Fruit fly (Drosophila melanogaster) whole organism, embryonic: ENCODE results near the gene lili.

ENCODE experiments used
- B-H2 ChIP-seq: fragments of 200-800 bp; sonication (Bioruptor generic); optimal IDR thresholded peaks from 2 replicates; lab custom pipeline; 2018; ENCODE audit warnings: missing biosample characterization, mild to moderate bottlenecking, missing genetic modification characterization
- CG10462 ChIP-seq: fragments of 200-800 bp; sonication (Bioruptor generic); optimal IDR thresholded peaks from 2 replicates; lab custom pipeline; 2016; ENCODE audit warnings: missing biosample characterization, missing genetic modification characterization
- CG10565 ChIP-seq: fragments of 200-800 bp; sonication (Bioruptor generic); optimal IDR thresholded peaks from 3 replicates; lab custom pipeline; 2016; ENCODE audit warnings: missing biosample characterization, mild to moderate bottlenecking, missing genetic modification characterization
- CG11093 ChIP-seq: fragments of 200-800 bp; sonication (Bioruptor generic); IDR thresholded peaks from 3 replicates; pipeline ENCODE4 v1.3.6; 2022; ENCODE audit warnings: missing biosample characterization, missing genetic modification characterization
- CG11504 ChIP-seq: fragments of 200-800 bp; sonication (Bioruptor generic); optimal IDR thresholded peaks from 3 replicates; lab custom pipeline; 2019; ENCODE audit warnings: missing biosample characterization, mild to moderate bottlenecking, missing genetic modification characterization, moderate library complexity
- CG11560 ChIP-seq: fragments of 200-800 bp; sonication (Bioruptor generic); IDR thresholded peaks from 3 replicates; pipeline ENCODE4 v1.3.6; 2022; ENCODE audit warnings: missing biosample characterization, missing genetic modification characterization
- CG11695 ChIP-seq: fragments of 200-800 bp; sonication (Bioruptor generic); IDR thresholded peaks from 3 replicates; pipeline ENCODE4 v1.3.6; 2022; ENCODE audit warnings: missing biosample characterization, missing genetic modification characterization
- CG15514 ChIP-seq: fragments of 200-800 bp; sonication (Bioruptor generic); optimal IDR thresholded peaks from 3 replicates; lab custom pipeline; 2017; ENCODE audit warnings: missing biosample characterization, missing genetic modification characterization, mild to moderate bottlenecking, moderate library complexity, missing genetic modification reagents
- CG17802 ChIP-seq: fragments of 200-800 bp; sonication (Bioruptor generic); optimal IDR thresholded peaks from 2 replicates; lab custom pipeline; 2018; ENCODE audit warnings: missing biosample characterization, mild to moderate bottlenecking, missing genetic modification characterization, moderate library complexity
- CG6689 ChIP-seq: fragments of 200-800 bp; sonication (Bioruptor generic); IDR thresholded peaks from 2 replicates; pipeline ENCODE4 v1.3.6; 2022; ENCODE audit warnings: missing biosample characterization, missing genetic modification characterization
- CG6765 ChIP-seq: fragments of 200-800 bp; sonication (Bioruptor generic); optimal IDR thresholded peaks from 3 replicates; lab custom pipeline; 2017; ENCODE audit warnings: missing biosample characterization, mild to moderate bottlenecking, missing genetic modification characterization
- CG7987 ChIP-seq: fragments of 200-800 bp; sonication (Bioruptor generic); optimal IDR thresholded peaks from 2 replicates; lab custom pipeline; 2018; ENCODE audit warnings: missing biosample characterization, mild to moderate bottlenecking, missing genetic modification characterization, moderate library complexity
- CrebB ChIP-seq: fragments of 200-800 bp; sonication (Bioruptor generic); optimal IDR thresholded peaks from 3 replicates; lab custom pipeline; 2018; ENCODE audit warnings: missing biosample characterization, mild to moderate bottlenecking, missing genetic modification characterization
- Dad ChIP-seq: fragments of 200-800 bp; sonication (Bioruptor generic); optimal IDR thresholded peaks from 3 replicates; lab custom pipeline; 2016; ENCODE audit warnings: missing biosample characterization, missing genetic modification characterization
- Dp ChIP-seq: fragments of 200-800 bp; sonication (Bioruptor generic); optimal IDR thresholded peaks from 2 replicates; lab custom pipeline; 2018; ENCODE audit warnings: missing biosample characterization, mild to moderate bottlenecking, missing genetic modification characterization, moderate library complexity
- Dref ChIP-seq: fragments of 200-800 bp; sonication (Bioruptor generic); IDR thresholded peaks from 2 replicates; pipeline ENCODE4 v1.3.6; 2022; ENCODE audit warnings: missing biosample characterization, missing genetic modification characterization
- E2f2 ChIP-seq: fragments of 200-800 bp; sonication (Bioruptor generic); IDR thresholded peaks from 2 replicates; pipeline ENCODE4 v1.3.6; 2022; ENCODE audit warnings: missing biosample characterization, missing genetic modification characterization
- MESR4 ChIP-seq: fragments of 200-800 bp; sonication (Bioruptor generic); optimal IDR thresholded peaks from 2 replicates; lab custom pipeline; 2018; ENCODE audit warnings: missing biosample characterization, mild to moderate bottlenecking, missing genetic modification characterization, moderate library complexity
- MTF-1 ChIP-seq: fragments of 200-800 bp; sonication (Bioruptor generic); optimal IDR thresholded peaks from 2 replicates; lab custom pipeline; 2018; ENCODE audit warnings: missing biosample characterization, mild to moderate bottlenecking, missing genetic modification characterization, borderline replicate concordance
- Med ChIP-seq: fragments of 200-800 bp; sonication (Bioruptor generic); peaks from one replicate; lab custom pipeline; 2016; ENCODE audit warnings: missing biosample characterization, missing genetic modification characterization, mild to moderate bottlenecking, inconsistent platforms, moderate library complexity
- Stat92E ChIP-seq, 3 experiments: fragments of >200 bp in 2 of 3; fragments of 200-800 bp in 1 of 3; sonication (Bioruptor generic) in 1 of 3; optimal IDR thresholded peaks; 2 replicates each; lab custom pipeline; 2017 to 2019; ENCODE audit warnings: missing biosample characterization in 3 of 3, missing genetic modification characterization in 3 of 3, mild to moderate bottlenecking in 1 of 3, moderate library complexity in 1 of 3
- Tbp ChIP-seq: fragments of >200 bp; optimal IDR thresholded peaks from 2 replicates; lab custom pipeline; 2018; ENCODE audit warnings: missing biosample characterization, missing genetic modification characterization
- YL-1 ChIP-seq: fragments of 200-800 bp; sonication (Bioruptor generic); optimal IDR thresholded peaks from 3 replicates; lab custom pipeline; 2017; ENCODE audit warnings: missing biosample characterization, mild to moderate bottlenecking, missing genetic modification characterization
- ato ChIP-seq: fragments of 200-800 bp; sonication (Bioruptor generic); IDR thresholded peaks from 2 replicates; pipeline ENCODE4 v1.3.6; 2022; ENCODE audit warnings: missing biosample characterization, missing genetic modification characterization; ENCODE audit not compliant: partially characterized antibody
- cwo ChIP-seq: fragments of 200-800 bp; sonication (Bioruptor generic); optimal IDR thresholded peaks from 3 replicates; lab custom pipeline; 2017; ENCODE audit warnings: missing biosample characterization, missing genetic modification characterization, mild to moderate bottlenecking, moderate library complexity, missing genetic modification reagents
- dimm ChIP-seq: fragments of 200-800 bp; sonication (Bioruptor generic); IDR thresholded peaks from 2 replicates; pipeline ENCODE4 v1.3.6; 2022; ENCODE audit warnings: missing biosample characterization, missing genetic modification characterization
- dmrt11E ChIP-seq: fragments of 200-800 bp; sonication (Bioruptor generic); optimal IDR thresholded peaks from 3 replicates; lab custom pipeline; 2018; ENCODE audit warnings: missing biosample characterization, mild to moderate bottlenecking, missing genetic modification characterization, moderate library complexity
- dpn ChIP-seq, 2 experiments: fragments of 200-800 bp; sonication (Bioruptor generic); optimal IDR thresholded peaks; 3 replicates each; lab custom pipeline; 2016; ENCODE audit warnings: missing biosample characterization in 2 of 2, missing genetic modification characterization in 2 of 2
- ewg ChIP-seq: fragments of 200-800 bp; sonication (Bioruptor generic); optimal IDR thresholded peaks from 3 replicates; lab custom pipeline; 2017; ENCODE audit warnings: mild to moderate bottlenecking, missing biosample characterization, missing genetic modification reagents, missing genetic modification characterization
- hkb ChIP-seq, 2 experiments: fragments of 200-800 bp in 1 of 2; fragments of >200 bp in 1 of 2; sonication (Bioruptor generic) in 1 of 2; IDR thresholded peaks in 1 of 2; optimal IDR thresholded peaks in 1 of 2; 2 replicates each; pipeline versions ENCODE4 v1.3.6 to Lab custom; 2017 to 2022; ENCODE audit warnings: missing biosample characterization in 1 of 2, missing genetic modification characterization in 1 of 2
- ind ChIP-seq: fragments of 200-800 bp; sonication (Bioruptor generic); optimal IDR thresholded peaks from 3 replicates; lab custom pipeline; 2016; ENCODE audit warnings: missing biosample characterization, missing genetic modification characterization
- lilli ChIP-seq: fragments of 200-800 bp; sonication (Bioruptor generic); optimal IDR thresholded peaks from 3 replicates; lab custom pipeline; 2016; ENCODE audit warnings: missing biosample characterization, missing genetic modification characterization
- lola ChIP-seq, 3 experiments: fragments of >200 bp in 2 of 3; fragments of 200-800 bp in 1 of 3; sonication (Bioruptor generic) in 1 of 3; optimal IDR thresholded peaks; 2 replicates each; lab custom pipeline; 2017 to 2019; ENCODE audit warnings: missing biosample characterization in 3 of 3, missing genetic modification characterization in 3 of 3, mild to moderate bottlenecking in 1 of 3, moderate library complexity in 1 of 3
- nerfin-1 ChIP-seq: fragments of 200-800 bp; sonication (Bioruptor generic); optimal IDR thresholded peaks from 3 replicates; lab custom pipeline; 2019; ENCODE audit warnings: missing biosample characterization, mild to moderate bottlenecking, missing genetic modification characterization, moderate library complexity
- nerfin-2 ChIP-seq: fragments of 200-800 bp; sonication (Bioruptor generic); IDR thresholded peaks from 2 replicates; pipeline ENCODE4 v1.3.6; 2022; ENCODE audit warnings: missing biosample characterization, missing genetic modification characterization; ENCODE audit not compliant: partially characterized antibody
- onecut ChIP-seq: fragments of 200-800 bp; sonication (Bioruptor generic); IDR thresholded peaks from 2 replicates; pipeline ENCODE4 v1.3.6; 2022; ENCODE audit warnings: missing biosample characterization, missing genetic modification characterization
- prd ChIP-seq, 3 experiments: fragments of >200 bp in 2 of 3; fragments of 200-800 bp in 1 of 3; sonication (Bioruptor generic) in 1 of 3; optimal IDR thresholded peaks in 2 of 3; IDR thresholded peaks in 1 of 3; 2 replicates in 2 of 3; 3 replicates in 1 of 3; pipeline versions ENCODE4 v1.3.6 to Lab custom; 2017 to 2022; ENCODE audit warnings: missing biosample characterization in 1 of 3, missing genetic modification characterization in 1 of 3
- pzg ChIP-seq: fragments of 200-800 bp; sonication (Bioruptor generic); optimal IDR thresholded peaks from 3 replicates; lab custom pipeline; 2018; ENCODE audit warnings: missing biosample characterization, mild to moderate bottlenecking, missing genetic modification characterization, moderate library complexity
- ranshi ChIP-seq: fragments of 200-800 bp; sonication (Bioruptor generic); IDR thresholded peaks from 2 replicates; pipeline ENCODE4 v1.3.6; 2022; ENCODE audit warnings: missing biosample characterization, missing genetic modification characterization
- sens ChIP-seq: fragments of 200-800 bp; sonication (Bioruptor generic); peaks from one replicate; lab custom pipeline; 2016; ENCODE audit warnings: missing biosample characterization, missing genetic modification characterization
- sima ChIP-seq: fragments of 200-800 bp; sonication (Bioruptor generic); optimal IDR thresholded peaks from 2 replicates; lab custom pipeline; 2016; ENCODE audit warnings: missing biosample characterization, missing genetic modification characterization
- sqz ChIP-seq: fragments of 200-800 bp; sonication (Bioruptor generic); optimal IDR thresholded peaks from 3 replicates; lab custom pipeline; 2018; ENCODE audit warnings: missing biosample characterization, mild to moderate bottlenecking, missing genetic modification characterization
- stwl ChIP-seq: fragments of 200-800 bp; sonication (Bioruptor generic); optimal IDR thresholded peaks from 3 replicates; lab custom pipeline; 2018; ENCODE audit warnings: missing biosample characterization, mild to moderate bottlenecking, missing genetic modification characterization, moderate library complexity

The lili gene

dm6 chr3R:24828234-24828633 is 14.4 kb upstream of the lili start, which contains the start of gene RabX4:
RabX4 (minus strand) TSS chr3R:24828409.
- peak; percentile 53 for TF ChIP-seq Med (GFP tag; lab: Kevin White, UChicago)
- no peak for TF ChIP-seq ind (GFP tag; lab: Kevin White, UChicago)
- TF ChIP-seq onecut (GFP tag; lab: Robert Waterston, UW), result peak; percentile 100
- TF ChIP-seq YL-1 (GFP tag; lab: Kevin White, UChicago), result peak; percentile 42
- TF ChIP-seq sens (GFP tag; lab: Kevin White, UChicago), result peak; percentile 70
- no peak for TF ChIP-seq CG10565 (GFP tag; lab: Kevin White, UChicago)
- TF ChIP-seq E2f2 (GFP tag; lab: Robert Waterston, UW), result peak; percentile 59
- peak; percentile 99 for TF ChIP-seq ewg (GFP tag; lab: Kevin White, UChicago)
- TF ChIP-seq nerfin-2 (GFP tag; lab: Robert Waterston, UW), result no peak
- peak; percentile 30 for TF ChIP-seq nerfin-1 (tag; lab: Kevin White, UChicago)
- TF ChIP-seq lola (GFP tag; optimal IDR thresholded peaks at IDR 0.05; lab: Kevin White, UChicago), result no peak
- TF ChIP-seq CG15514 (GFP tag; lab: Kevin White, UChicago), result peak; percentile 13
- TF ChIP-seq Dref (GFP tag; lab: Robert Waterston, UW), result peak; percentile 48
- TF ChIP-seq CG10462 (GFP tag; lab: Kevin White, UChicago), result no peak
- peak; percentile 1 for TF ChIP-seq MESR4 (GFP tag; lab: Kevin White, UChicago)
- TF ChIP-seq sqz (GFP tag; lab: Kevin White, UChicago), result no peak
- peak; percentile 22 for TF ChIP-seq pzg (GFP tag; lab: Kevin White, UChicago)
- TF ChIP-seq Dp (GFP tag; lab: Kevin White, UChicago), result peak; percentile 48
- peak; percentile 6; the same call in 1 of the 3 replicates for TF ChIP-seq CG11695 (GFP tag; lab: Robert Waterston, UW)

- no peak for TF ChIP-seq CG11093 (GFP tag; lab: Robert Waterston, UW)
- TF ChIP-seq CG11504 (tag; lab: Kevin White, UChicago), result no peak
- no peak for TF ChIP-seq MTF-1
- TF ChIP-seq ato (GFP tag; lab: Robert Waterston, UW), result no peak
- no peak for TF ChIP-seq B-H2 (GFP tag; lab: Kevin White, UChicago)
- TF ChIP-seq hkb (optimal IDR thresholded peaks at IDR 0.05; lab: Kevin White, UChicago), result no peak
- no peak for TF ChIP-seq hkb (GFP tag; IDR thresholded peaks at IDR 0.05; lab: Robert Waterston, UW)
- TF ChIP-seq CG11560, result no peak
Observed at dm6 chr3R:24825548-24825947, 11.7 kb upstream of the lili start, which contains the start of gene niki. niki (minus strand) TSS chr3R:24825648.

- no peak for TF ChIP-seq CG7987
- TF ChIP-seq sima (GFP tag; lab: Kevin White, UChicago), result no peak
- no peak for TF ChIP-seq dimm
- TF ChIP-seq CG6765, result no peak
- TF ChIP-seq stwl (tag; lab: Kevin White, UChicago), result no peak
- TF ChIP-seq Stat92E (GFP tag; optimal IDR thresholded peaks at IDR 0.05; lab: Kevin White, UChicago), result no peak
- TF ChIP-seq ranshi (GFP tag; lab: Robert Waterston, UW), result no peak
- no peak for TF ChIP-seq CG17802 (tag; lab: Kevin White, UChicago)
- TF ChIP-seq CG6689 (GFP tag; lab: Robert Waterston, UW), result no peak
- TF ChIP-seq Dad, result no peak
- TF ChIP-seq dmrt11E (tag; lab: Kevin White, UChicago), result no peak
- TF ChIP-seq Tbp (GFP tag; lab: Kevin White, UChicago), result no peak
- TF ChIP-seq cwo (GFP tag; lab: Kevin White, UChicago), result no peak
- TF ChIP-seq dpn (GFP tag; optimal IDR thresholded peaks at IDR 0.05; lab: Kevin White, UChicago), result no peak
- TF ChIP-seq prd (optimal IDR thresholded peaks at IDR 0.05; lab: Kevin White, UChicago), result no peak
- TF ChIP-seq prd (GFP tag; IDR thresholded peaks at IDR 0.05; lab: Robert Waterston, UW), result no peak
- TF ChIP-seq lilli (GFP tag; lab: Kevin White, UChicago), result no peak
- no peak for TF ChIP-seq CrebB
Observed at dm6 chr3R:24823061-24823460, 9.2 kb upstream of the lili start.
